Worm (Caenorhabditis elegans): ENCODE results near the gene taf-2.
"Not testable (repeated sequence)": the region's sequence is repeated elsewhere in the genome, so short reads cannot be mapped to it uniquely, and the experiment has no call there.

taf-2 gene

DNA sequence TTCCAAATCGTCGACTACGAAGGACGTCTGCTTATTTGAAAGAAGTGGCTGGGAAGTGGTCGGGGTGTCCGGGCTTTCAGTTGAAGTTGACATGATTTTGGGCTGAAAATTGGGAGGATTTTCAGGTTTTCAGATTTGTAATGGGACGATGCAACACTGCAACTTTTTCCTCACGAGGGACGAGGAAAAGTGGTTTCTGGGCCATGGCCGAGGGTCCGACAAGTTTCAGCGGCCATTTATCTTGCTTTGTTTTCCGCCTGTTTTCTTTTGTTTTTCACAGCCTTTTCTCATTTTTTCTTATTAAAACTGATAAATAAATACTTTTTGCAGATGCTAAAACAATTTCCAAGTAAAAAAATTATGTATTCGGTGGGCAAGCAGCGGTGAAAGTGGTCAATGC lies 10.6 kb downstream of the taf-2 start, which contains the start of gene blos-7:
Gene blos-7 (minus strand): TSS at position 101 of the 400 bp plus-strand sequence.
- TF ChIP-seq Y22D7AL.16 (tag; optimal IDR thresholded peaks at IDR 0.05); pag-3 (tag; optimal IDR thresholded peaks at IDR 0.05; ENCODE audit: borderline replicate concordance); ets-4 (tag; optimal IDR thresholded peaks at IDR 0.05): not testable (repeated sequence)

DNA sequence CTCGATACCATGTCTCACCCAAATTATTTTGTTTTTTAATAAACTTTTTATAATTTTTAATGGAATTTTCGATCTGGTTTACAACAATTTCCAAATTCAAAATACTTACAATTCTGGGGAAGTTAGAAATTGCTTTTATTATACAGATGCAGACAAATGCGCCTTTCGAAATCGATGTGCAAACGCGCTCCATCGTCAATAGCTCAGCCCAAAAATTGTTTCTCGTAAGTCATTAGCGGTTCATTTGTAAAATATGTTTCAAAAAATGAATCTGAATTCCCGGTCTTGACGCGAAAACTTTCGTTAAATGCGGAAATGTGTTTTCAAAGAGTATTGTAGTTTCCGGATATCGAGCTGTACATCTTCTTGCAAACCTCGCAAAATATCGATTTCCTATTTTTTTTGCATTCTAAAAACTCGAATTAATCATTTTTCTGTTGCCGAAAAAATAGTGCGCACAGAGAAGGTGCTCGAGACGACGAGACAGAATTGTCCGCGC lies 13.9 kb downstream of the taf-2 start, which contains the start of gene Y37E11B.1:
Gene Y37E11B.1 (plus strand): TSS at position 145 of the 499 bp plus-strand sequence.
- TF ChIP-seq unc-42 (tag; optimal IDR thresholded peaks at IDR 0.05) (no peak), hlh-30 (tag; optimal IDR thresholded peaks at IDR 0.05; ENCODE audit: insufficient read depth) (no peak), K09A11.1 (tag; optimal IDR thresholded peaks at IDR 0.05; ENCODE audit: insufficient read depth) (no peak), F13H6.1 (tag; optimal IDR thresholded peaks at IDR 0.05) (no peak)

DNA sequence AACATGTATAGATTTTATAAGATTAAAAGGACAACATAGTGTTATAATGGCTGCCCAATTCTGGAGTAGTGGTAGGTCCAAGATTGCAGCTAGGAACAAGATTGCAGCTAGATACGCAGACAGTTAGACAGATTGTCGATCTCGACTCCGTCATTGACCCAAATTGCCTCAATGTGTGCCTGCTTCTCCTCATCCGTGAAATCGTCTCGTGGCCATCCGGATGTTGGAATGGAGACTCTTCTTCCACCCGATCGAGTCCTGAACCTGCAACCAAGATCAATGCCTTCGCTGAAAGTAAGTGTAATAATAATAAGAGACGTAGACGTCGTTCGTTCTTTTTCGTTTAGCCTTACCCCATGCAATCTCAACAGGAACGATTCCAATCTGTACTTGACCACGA lies 14.7 kb downstream of the taf-2 start:
- no peak for TF ChIP-seq ceh-48 (tag; optimal IDR thresholded peaks at IDR 0.05)
- no peak for TF ChIP-seq ttx-3 (tag; optimal IDR thresholded peaks at IDR 0.05)
- TF ChIP-seq tbx-2 (tag; optimal IDR thresholded peaks at IDR 0.05) = no peak
- no peak for TF ChIP-seq C08G9.2 (tag; optimal IDR thresholded peaks at IDR 0.05)
- TF ChIP-seq ama-1 (optimal IDR thresholded peaks at IDR 0.05) = no peak
- no peak for TF ChIP-seq ceh-45 (GFP tag; IDR thresholded peaks at IDR 0.05)
- TF ChIP-seq K09A11.1 (tag; optimal IDR thresholded peaks at IDR 0.05; ENCODE audit: insufficient read depth) = no peak
- TF ChIP-seq nhr-11 (tag; optimal IDR thresholded peaks at IDR 0.05) = no peak
- no peak for TF ChIP-seq Y22D7AL.16 (tag; optimal IDR thresholded peaks at IDR 0.05)
- no peak for TF ChIP-seq elt-2 (tag; optimal IDR thresholded peaks at IDR 0.05)
- TF ChIP-seq gmeb-2 (tag; optimal IDR thresholded peaks at IDR 0.05) = no peak
- TF ChIP-seq ceh-6 (GFP tag; optimal IDR thresholded peaks at IDR 0.05) = no peak

DNA sequence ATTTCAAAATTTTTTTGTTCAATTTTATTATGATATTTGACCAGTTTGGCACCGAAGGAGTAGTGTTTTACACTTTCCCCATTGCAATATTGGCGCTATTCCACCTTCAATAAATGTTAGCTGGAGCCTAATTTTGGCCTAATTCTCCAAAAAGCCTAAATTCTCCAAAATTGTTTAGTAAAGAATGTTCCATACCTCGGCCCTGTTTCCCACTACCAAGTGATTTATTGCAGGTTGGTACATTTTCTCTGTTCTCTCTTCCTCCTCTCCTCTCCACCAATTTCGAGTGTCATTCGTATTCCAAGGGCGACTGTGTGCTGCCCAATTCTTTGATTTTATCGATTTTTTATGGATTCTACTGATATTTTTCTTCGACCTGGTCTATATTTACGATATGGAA lies 15.3 kb downstream of the taf-2 start, which contains the start of gene Y37E11B.2:
Gene Y37E11B.2 (plus strand): TSS at position 301 of the 400 bp plus-strand sequence.
- TF ChIP-seq pha-4 (tag; optimal IDR thresholded peaks at IDR 0.05) (no peak), elt-4 (tag; optimal IDR thresholded peaks at IDR 0.05) (no peak), tbx-7 (tag; optimal IDR thresholded peaks at IDR 0.05) (no peak), ceh-9 (tag; optimal IDR thresholded peaks at IDR 0.05) (no peak), ceh-19 (GFP tag; optimal IDR thresholded peaks at IDR 0.05) (no peak), fax-1 (tag; optimal IDR thresholded peaks at IDR 0.05) (no peak), ceh-14 (tag; optimal IDR thresholded peaks at IDR 0.05) (no peak), ceh-31 (tag; optimal IDR thresholded peaks at IDR 0.05) (no peak), hlh-13 (GFP tag; optimal IDR thresholded peaks at IDR 0.05) (no peak), fkh-10 (GFP tag; optimal IDR thresholded peaks at IDR 0.05) (no peak), pag-3 (tag; optimal IDR thresholded peaks at IDR 0.05; ENCODE audit: borderline replicate concordance) (no peak), madf-2 (tag; optimal IDR thresholded peaks at IDR 0.05) (no peak)

DNA sequence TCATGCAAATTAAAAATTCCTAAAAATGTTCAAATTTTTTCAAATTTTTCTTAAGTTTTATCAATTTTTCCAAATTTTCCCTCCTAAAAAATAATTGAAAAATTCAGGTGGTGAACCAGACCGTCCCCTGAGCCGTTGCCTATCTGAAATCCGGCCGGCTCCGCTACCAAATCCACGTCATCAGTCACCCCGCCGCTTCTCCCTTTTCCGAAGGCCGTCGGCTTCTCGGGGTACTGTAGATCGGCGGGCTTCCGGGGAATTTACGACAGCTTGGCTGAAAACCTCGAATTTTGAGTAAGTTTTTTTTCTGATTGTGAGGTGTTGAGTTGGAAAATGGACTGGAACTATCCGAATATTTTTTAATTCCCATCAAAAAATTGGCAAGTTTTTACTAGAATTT lies 22.8 kb downstream of the taf-2 start:
- no peak for TF ChIP-seq unc-3 (GFP tag; conservative IDR thresholded peaks at IDR 0.05)
- TF ChIP-seq unc-3 (tag; optimal IDR thresholded peaks at IDR 0.05) = no peak
- TF ChIP-seq npax-4 (tag; optimal IDR thresholded peaks at IDR 0.05) = no peak
- TF ChIP-seq hlh-8 (tag; optimal IDR thresholded peaks at IDR 0.05) = no peak
- no peak for TF ChIP-seq ceh-45 (GFP tag; IDR thresholded peaks at IDR 0.05)
- TF ChIP-seq tbx-2 (tag; optimal IDR thresholded peaks at IDR 0.05) = no peak

DNA sequence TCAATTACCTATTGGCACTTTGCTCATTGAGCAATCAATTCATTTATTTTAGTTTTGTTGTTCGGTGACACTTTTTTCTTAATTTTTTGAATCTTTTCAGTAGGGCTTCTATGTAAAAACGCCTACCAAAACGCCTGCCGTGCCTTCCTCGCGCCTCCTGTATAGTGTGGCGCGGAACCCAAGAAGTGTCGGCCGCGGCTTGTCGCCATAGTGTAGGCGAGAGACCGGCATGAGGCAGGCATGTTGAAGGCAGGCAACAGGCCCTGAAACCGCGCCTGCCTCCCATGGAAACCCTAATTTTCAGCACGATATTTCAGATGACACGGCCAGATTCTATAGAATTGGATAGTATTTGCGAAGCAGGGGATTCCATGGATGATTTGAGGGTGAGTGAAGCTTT lies 24.8 kb downstream of the taf-2 start, which contains the start of gene otpl-1:
Gene otpl-1 (plus strand): TSS at position 372 of the 400 bp plus-strand sequence.
- no peak for TF ChIP-seq dve-1 (tag; optimal IDR thresholded peaks at IDR 0.05)
- no peak for TF ChIP-seq hlh-30 (tag; optimal IDR thresholded peaks at IDR 0.05; ENCODE audit: insufficient read depth)
- TF ChIP-seq gmeb-2 (tag; optimal IDR thresholded peaks at IDR 0.05) = no peak
- no peak for TF ChIP-seq odd-2 (tag; optimal IDR thresholded peaks at IDR 0.05)
- TF ChIP-seq ets-4 (tag; optimal IDR thresholded peaks at IDR 0.05) = no peak
- TF ChIP-seq hlh-6 (tag; optimal IDR thresholded peaks at IDR 0.05) = no peak
- no peak for TF ChIP-seq ceh-45 (GFP tag; IDR thresholded peaks at IDR 0.05)
- no peak for TF ChIP-seq syd-9 (tag; optimal IDR thresholded peaks at IDR 0.05)
- no peak for TF ChIP-seq sdc-2 (tag; optimal IDR thresholded peaks at IDR 0.05)
- no peak for TF ChIP-seq C08G9.2 (tag; optimal IDR thresholded peaks at IDR 0.05)
- TF ChIP-seq ceh-18 (tag; optimal IDR thresholded peaks at IDR 0.05) = no peak
- no peak for TF ChIP-seq fkh-10 (GFP tag; optimal IDR thresholded peaks at IDR 0.05)
- no peak for TF ChIP-seq pqm-1 (tag; optimal IDR thresholded peaks at IDR 0.05)
- TF ChIP-seq npax-4 (tag; optimal IDR thresholded peaks at IDR 0.05) = no peak
- TF ChIP-seq che-1 (tag; optimal IDR thresholded peaks at IDR 0.05) = no peak
- no peak for TF ChIP-seq nhr-232 (tag; optimal IDR thresholded peaks at IDR 0.05)
- TF ChIP-seq madf-2 (tag; optimal IDR thresholded peaks at IDR 0.05) = no peak
- no peak for TF ChIP-seq zip-5 (tag; optimal IDR thresholded peaks at IDR 0.05)
- TF ChIP-seq K02D7.2 (tag; optimal IDR thresholded peaks at IDR 0.05) = no peak
